Worm (Caenorhabditis elegans) whole organism, L1 larva: ENCODE measurements around the gene skr-20.

Source experiments
- Y116A8C.19 ChIP-seq: sonication (generic microtip); optimal IDR thresholded peaks from 2 replicates; lab custom pipeline; 2016; ENCODE audit warnings: missing compliant biosample characterization, missing genetic modification characterization, borderline replicate concordance
- ceh-82 ChIP-seq, 3 experiments: fragments of 150-350 bp in 1 of 3; sonication (generic microtip) in 2 of 3; optimal IDR thresholded peaks; 2 replicates each; lab custom pipeline; 2014 to 2017; ENCODE audit warnings: missing biosample characterization in 3 of 3, missing genetic modification characterization in 3 of 3
- dsc-1 ChIP-seq: sonication (generic microtip); optimal IDR thresholded peaks from 2 replicates; lab custom pipeline; 2016; ENCODE audit warnings: mild to moderate bottlenecking, missing genetic modification characterization, missing compliant biosample characterization
- efl-1 ChIP-seq, 4 experiments: fragments of 150-350 bp; optimal IDR thresholded peaks in 3 of 4; peaks in 1 of 4; 1 replicate in 1 of 4; 2 replicates in 3 of 4; lab custom pipeline; 2014; ENCODE audit warnings: missing biosample characterization in 2 of 4, missing genetic modification characterization in 2 of 4, missing genetic modification reagents in 2 of 4
- egl-13 ChIP-seq: sonication (generic microtip); optimal IDR thresholded peaks from 2 replicates; lab custom pipeline; 2016; ENCODE audit warnings: missing genotype, missing genetic modification reagents, missing genetic modification characterization, missing compliant biosample characterization
- elt-2 ChIP-seq: sonication (generic microtip); optimal IDR thresholded peaks from 2 replicates; lab custom pipeline; 2016; ENCODE audit warnings: missing genetic modification characterization, mild to moderate bottlenecking, inconsistent platforms, missing compliant biosample characterization, missing genetic modification reagents
- fkh-10 ChIP-seq: sonication (generic microtip); optimal IDR thresholded peaks from 2 replicates; lab custom pipeline; 2017; ENCODE audit warnings: missing biosample characterization, missing genetic modification reagents, missing genetic modification characterization
- fkh-8 ChIP-seq: sonication (generic microtip); optimal IDR thresholded peaks from 2 replicates; lab custom pipeline; 2016; ENCODE audit warnings: mild to moderate bottlenecking, missing genetic modification characterization, missing compliant biosample characterization
- jun-1 ChIP-seq: fragments of 150-350 bp; optimal IDR thresholded peaks from 2 replicates; lab custom pipeline; 2014; ENCODE audit warnings: missing biosample characterization, missing genetic modification reagents, missing genetic modification characterization
- lin-13 ChIP-seq: fragments of 150-350 bp; optimal IDR thresholded peaks from 2 replicates; lab custom pipeline; 2014; ENCODE audit warnings: missing biosample characterization, missing genetic modification reagents, missing genetic modification characterization
- lin-14 ChIP-seq: fragments of 200-800 bp; sonication (Bioruptor generic); optimal IDR thresholded peaks from 2 replicates; lab custom pipeline; 2018; ENCODE audit warnings: mild to moderate bottlenecking, missing genetic modification characterization, moderate library complexity, missing compliant biosample characterization
- mab-9 ChIP-seq: fragments of 200-800 bp; sonication (Bioruptor generic); IDR thresholded peaks from 2 replicates; pipeline ENCODE4 v1.3.6; 2022; ENCODE audit warnings: missing genetic modification reagents, missing genetic modification characterization, missing compliant biosample characterization
- nhr-11 ChIP-seq: fragments of 150-350 bp; optimal IDR thresholded peaks from 2 replicates; lab custom pipeline; 2014; ENCODE audit warnings: missing biosample characterization, missing genetic modification characterization
- nhr-20 ChIP-seq: sonication (generic microtip); optimal IDR thresholded peaks from 2 replicates; lab custom pipeline; 2016; ENCODE audit warnings: mild to moderate bottlenecking, missing genetic modification characterization, missing compliant biosample characterization
- nhr-47 ChIP-seq: sonication (generic microtip); optimal IDR thresholded peaks from 2 replicates; lab custom pipeline; 2016; ENCODE audit warnings: mild to moderate bottlenecking, missing genetic modification characterization, moderate library complexity, missing compliant biosample characterization
- nhr-85 ChIP-seq: sonication (generic microtip); peaks from one replicate; lab custom pipeline; 2016; ENCODE audit warnings: missing genetic modification characterization, inconsistent platforms, missing compliant biosample characterization
- pag-3 ChIP-seq: sonication (generic microtip); optimal IDR thresholded peaks from 2 replicates; lab custom pipeline; 2017; ENCODE audit warnings: missing genetic modification characterization, mild to moderate bottlenecking, missing compliant biosample characterization, antibody characterized with exemption, borderline replicate concordance; ENCODE audit not compliant: insufficient read depth
- pax-3 ChIP-seq: fragments of 200-800 bp; sonication (Bioruptor generic); optimal IDR thresholded peaks from 2 replicates; lab custom pipeline; 2018; ENCODE audit warnings: mild to moderate bottlenecking, missing genetic modification characterization, moderate library complexity, missing compliant biosample characterization
- rnt-1 ChIP-seq: sonication (generic microtip); optimal IDR thresholded peaks from 2 replicates; lab custom pipeline; 2016; ENCODE audit warnings: mild to moderate bottlenecking, missing genetic modification characterization, moderate library complexity, missing compliant biosample characterization
- sox-4 ChIP-seq: sonication (generic microtip); optimal IDR thresholded peaks from 2 replicates; lab custom pipeline; 2016; ENCODE audit warnings: missing genetic modification characterization, missing compliant biosample characterization
- sptf-1 ChIP-seq: fragments of 150-350 bp; optimal IDR thresholded peaks from 2 replicates; lab custom pipeline; 2014; ENCODE audit warnings: missing biosample characterization, missing genetic modification characterization
- tlp-1 ChIP-seq: fragments of 150-350 bp; optimal IDR thresholded peaks from 2 replicates; lab custom pipeline; 2014; ENCODE audit warnings: missing biosample characterization, missing genetic modification characterization
- unc-130 ChIP-seq: fragments of 150-350 bp; optimal IDR thresholded peaks from 2 replicates; lab custom pipeline; 2017; ENCODE audit warnings: missing biosample characterization, missing genetic modification characterization, inconsistent platforms
- vab-15 ChIP-seq: sonication (generic microtip); optimal IDR thresholded peaks from 2 replicates; lab custom pipeline; 2017; ENCODE audit warnings: missing genotype, mild to moderate bottlenecking, missing genetic modification characterization, missing compliant biosample characterization
- ztf-11 ChIP-seq, 2 experiments: sonication (generic microtip); optimal IDR thresholded peaks; 2 replicates each; lab custom pipeline; 2016 to 2017; ENCODE audit warnings: missing genetic modification characterization in 2 of 2, missing biosample characterization in 1 of 2, missing compliant biosample characterization in 1 of 2

The skr-20 gene

DNA sequence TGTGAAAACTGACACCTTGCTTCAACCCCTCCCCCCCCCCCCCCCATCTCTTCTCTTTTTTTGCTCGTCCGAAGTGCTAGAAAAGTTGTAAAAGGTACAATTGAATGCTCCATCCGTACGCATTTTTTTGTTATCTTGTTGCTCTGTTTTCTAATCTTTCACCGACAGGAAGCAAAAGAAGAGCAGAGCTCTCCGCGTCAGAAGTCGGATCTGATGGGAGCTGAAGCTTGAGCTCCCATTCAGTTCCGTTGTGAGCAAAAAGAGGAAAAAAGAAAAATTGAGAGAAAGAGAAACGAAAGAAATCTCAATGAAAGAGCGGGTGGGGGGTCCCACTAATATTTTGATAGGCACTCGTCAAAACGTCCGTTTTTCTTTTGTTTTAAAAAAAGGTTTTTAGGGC is 16.4 kb downstream of the skr-20 start:
- TF ChIP-seq lin-14 (GFP tag; lab: Kevin White, UChicago) (peak; percentile 74), jun-1 (tag; lab: Kevin White, UChicago) (no peak), ceh-82 (tag; optimal IDR thresholded peaks at IDR 0.05; lab: Kevin White, UChicago) (peak in 1 of 3 experiments; percentile 6), fkh-10 (GFP tag; lab: Kevin White, UChicago) (peak; percentile 84), rnt-1 (tag; lab: Kevin White, UChicago) (peak; percentile 22), efl-1 (optimal IDR thresholded peaks at IDR 0.05; lab: Kevin White, UChicago) (no peak), efl-1 (GFP tag; optimal IDR thresholded peaks at IDR 0.05 in 1 of 2; lab: Kevin White, UChicago) (peak in 1 of 2 experiments; percentile 82)

ce11 chrX:13206011-13206410 is 17.3 kb downstream of the skr-20 start:
- TF ChIP-seq fkh-10 (GFP tag; lab: Kevin White, UChicago) (peak; percentile 72), lin-14 (GFP tag; lab: Kevin White, UChicago) (peak; percentile 58), sptf-1 (tag; lab: Kevin White, UChicago) (no peak)

- TF ChIP-seq egl-13 (tag; lab: Kevin White, UChicago) = no peak
- no peak for TF ChIP-seq fkh-8 (tag; lab: Kevin White, UChicago)
- no peak for TF ChIP-seq nhr-85 (tag; lab: Kevin White, UChicago)
- TF ChIP-seq dsc-1 = no peak
- no peak for TF ChIP-seq mab-9 (GFP tag; lab: Robert Waterston, UW)
- TF ChIP-seq unc-130 (tag; lab: Kevin White, UChicago) = no peak
- TF ChIP-seq Y116A8C.19 = no peak
These were observed 21.0 kb downstream of the skr-20 start for ce11 chrX:13202312-13202711.

DNA sequence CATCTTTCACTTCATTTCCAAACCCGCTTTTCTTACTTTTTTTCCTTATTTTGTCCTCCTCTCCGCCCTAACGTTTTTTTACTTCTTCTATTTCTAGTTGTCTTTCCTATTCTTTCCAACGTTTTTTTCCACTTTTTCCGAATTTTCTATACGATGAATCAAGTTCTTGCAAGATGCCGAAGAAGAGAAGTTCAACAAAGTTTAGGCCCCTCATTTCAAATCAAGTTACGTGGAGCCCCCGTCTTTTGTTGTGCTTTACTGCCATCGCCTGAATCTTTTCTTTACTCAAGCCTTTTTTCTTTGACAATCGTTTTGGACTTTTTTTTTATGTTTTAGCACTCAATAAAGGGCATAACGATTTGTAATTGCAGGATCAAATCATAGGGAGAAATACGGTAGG is 21.9 kb downstream of the skr-20 start, which contains the start of gene unc-9:
unc-9 (plus strand) TSS at position 370 of the 400 bp plus-strand sequence.
- no peak for TF ChIP-seq elt-2 (tag; lab: Kevin White, UChicago)
- TF ChIP-seq fkh-10 (GFP tag; lab: Kevin White, UChicago) = peak; percentile 70
- TF ChIP-seq ztf-11 (tag; optimal IDR thresholded peaks at IDR 0.05; lab: Kevin White, UChicago) = no peak
- peak; percentile 54 for TF ChIP-seq lin-14 (GFP tag; lab: Kevin White, UChicago)

- TF ChIP-seq rnt-1 (tag; lab: Kevin White, UChicago) = peak; percentile 52
- no peak for TF ChIP-seq sox-4 (tag; lab: Kevin White, UChicago)
- peak; percentile 1 for TF ChIP-seq lin-14 (GFP tag; lab: Kevin White, UChicago)
- TF ChIP-seq, all 84 proteins: peak for 2
These were observed 23.0 kb downstream of the skr-20 start for ce11 chrX:13200312-13200711.

ce11 chrX:13198134-13198533 is 25.2 kb downstream of the skr-20 start:
- TF ChIP-seq lin-13 (GFP tag; lab: Kevin White, UChicago) = no peak
- peak; percentile 59 for TF ChIP-seq lin-14 (GFP tag; lab: Kevin White, UChicago)
- no peak for TF ChIP-seq efl-1 (optimal IDR thresholded peaks at IDR 0.05; lab: Kevin White, UChicago)
- TF ChIP-seq efl-1 (GFP tag; optimal IDR thresholded peaks at IDR 0.05 in 1 of 2; lab: Kevin White, UChicago) = peak in 1 of 2 experiments; percentile 85

ce11 chrX:13190912-13191311 is 32.4 kb downstream of the skr-20 start, which contains the start of gene gpa-6:
Gene gpa-6, plus strand, starts transcription at chrX:13191212.
- TF ChIP-seq ztf-11 (tag; optimal IDR thresholded peaks at IDR 0.05; lab: Kevin White, UChicago) (no peak), mab-9 (GFP tag; lab: Robert Waterston, UW) (no peak), tlp-1 (no peak)

DNA sequence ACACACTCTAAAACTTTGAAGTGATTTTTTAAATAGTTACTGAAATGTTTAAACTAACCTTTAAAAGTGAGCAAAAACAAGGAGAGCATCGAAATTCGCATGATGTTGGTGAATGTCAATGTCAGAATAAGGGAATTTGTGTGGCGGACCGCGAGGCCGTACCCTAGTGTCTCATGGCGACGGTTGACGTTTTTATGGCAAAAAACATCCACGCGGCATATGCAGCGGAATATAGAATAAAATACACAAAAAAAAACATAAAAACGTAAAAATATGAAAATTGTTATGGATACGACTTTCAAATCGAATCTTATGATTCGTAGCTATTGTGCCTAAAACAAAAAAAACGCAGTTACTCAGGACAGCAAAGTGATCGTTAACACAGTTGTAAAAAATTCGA is 33.5 kb downstream of the skr-20 start, which contains the start of gene cwp-5:
cwp-5 (minus strand) TSS at position 101 of the 400 bp plus-strand sequence.
- TF ChIP-seq nhr-47 (tag; lab: Kevin White, UChicago) = no peak
- TF ChIP-seq nhr-20 = no peak

DNA sequence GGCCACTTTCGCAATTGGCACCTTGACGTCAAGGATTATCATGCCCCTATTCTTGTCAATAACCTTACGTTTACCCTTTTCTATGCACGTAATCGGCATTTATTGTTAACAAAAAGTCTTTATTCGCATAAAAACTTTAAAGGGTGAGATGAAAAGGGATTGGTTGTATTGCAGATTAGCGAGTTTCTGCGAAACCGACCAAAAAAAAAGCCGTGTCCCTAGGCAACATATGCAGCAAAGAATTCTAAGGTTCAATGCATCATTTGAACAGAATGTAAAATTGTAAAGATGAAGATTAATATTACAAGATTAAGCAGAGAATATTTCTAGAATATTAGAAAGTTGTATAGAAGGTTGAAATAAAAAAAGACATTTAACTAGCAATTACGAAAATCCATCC is 41.3 kb downstream of the skr-20 start:
- TF ChIP-seq efl-1 (optimal IDR thresholded peaks at IDR 0.05; lab: Kevin White, UChicago) (no peak), efl-1 (GFP tag; optimal IDR thresholded peaks at IDR 0.05 in 1 of 2; lab: Kevin White, UChicago) (peak in 1 of 2 experiments; percentile 69), vab-15 (tag; lab: Kevin White, UChicago) (no peak), nhr-47 (tag; lab: Kevin White, UChicago) (peak; percentile 17), dsc-1 (peak; percentile 90), pax-3 (tag; lab: Kevin White, UChicago) (peak; percentile 84), fkh-8 (tag; lab: Kevin White, UChicago) (peak; percentile 38), nhr-11 (tag; lab: Kevin White, UChicago) (peak; percentile 28), sox-4 (tag; lab: Kevin White, UChicago) (peak; percentile 72), pag-3 (no peak)
